Fruit fly (Drosophila melanogaster): ENCODE measurements around the gene Cyp313a5.

dm6 chr3R:12197641-12198040 lies 36.8 kb downstream of the Cyp313a5 start, which contains the start of gene Adk1:
- TF ChIP-seq usp (GFP tag; optimal IDR thresholded peaks at IDR 0.05) (no peak), Hr78 (GFP tag; optimal IDR thresholded peaks at IDR 0.05) (no peak), h (GFP tag; optimal IDR thresholded peaks at IDR 0.05) (no peak), br (GFP tag; optimal IDR thresholded peaks at IDR 0.05) (no peak)

All from whole organism, wandering third instar larva.